Fruit fly (Drosophila melanogaster): ENCODE results near the gene CG32599.

CG32599 gene

DNA sequence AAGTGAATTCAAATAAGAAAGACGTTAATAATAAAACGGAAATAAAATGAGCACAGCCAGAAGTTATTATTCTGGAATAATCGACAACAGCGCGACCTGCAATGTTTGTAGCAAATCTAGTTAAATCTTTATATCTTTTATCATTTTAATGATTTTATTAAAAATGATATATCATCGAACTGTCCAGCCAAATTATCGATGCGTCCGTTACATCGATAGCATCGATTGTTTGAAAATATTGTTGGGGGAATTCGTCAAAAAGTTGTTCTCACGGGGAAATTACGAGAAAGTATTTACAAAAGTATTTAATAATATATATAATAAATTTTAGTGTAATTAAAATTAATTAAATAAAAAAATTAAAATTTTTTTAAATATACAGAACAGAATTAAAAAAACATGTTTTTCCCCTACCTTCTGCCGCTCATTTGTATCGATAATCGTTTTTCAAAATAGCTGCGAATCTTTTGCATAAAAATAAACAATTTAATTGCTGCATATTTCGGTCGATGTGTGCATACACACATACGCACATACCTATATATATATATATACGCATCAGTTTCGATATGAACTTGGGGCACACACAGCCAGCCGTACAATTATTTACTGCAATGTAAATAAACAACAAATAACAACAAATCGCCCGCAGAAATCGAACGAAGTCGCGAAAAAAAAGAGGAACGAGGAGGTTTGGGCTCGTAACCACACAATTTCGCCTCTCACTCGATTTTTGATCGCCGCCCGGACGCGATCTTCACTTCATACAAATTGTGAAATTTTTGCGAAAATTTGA lies at the start of gene CG32599:
TSS of gene CG32599 (plus strand) at position 746 of the 796 bp plus-strand sequence.
- TF ChIP-seq CG15710 (tag; optimal IDR thresholded peaks at IDR 0.05), result peak; percentile 25
- TF ChIP-seq CG13204 (GFP tag; optimal IDR thresholded peaks at IDR 0.05), result no peak
- peak; percentile 24 for TF ChIP-seq Ets98B (GFP tag; IDR thresholded peaks at IDR 0.05)
- TF ChIP-seq CG4496 (GFP tag; IDR thresholded peaks at IDR 0.05), result 0 out of 3 replicates have a peak, but pooled peaks have one; percentile 17
- no peak for TF ChIP-seq CG17806 (tag; optimal IDR thresholded peaks at IDR 0.05)
- no peak for TF ChIP-seq CG12605 (GFP tag; IDR thresholded peaks at IDR 0.05)
- TF ChIP-seq CG8159 (tag; optimal IDR thresholded peaks at IDR 0.05), result no peak
- peak; percentile 10 for TF ChIP-seq CG9948 (tag; optimal IDR thresholded peaks at IDR 0.05)
- TF ChIP-seq fd96Ca (GFP tag; IDR thresholded peaks at IDR 0.05), result no peak

DNA sequence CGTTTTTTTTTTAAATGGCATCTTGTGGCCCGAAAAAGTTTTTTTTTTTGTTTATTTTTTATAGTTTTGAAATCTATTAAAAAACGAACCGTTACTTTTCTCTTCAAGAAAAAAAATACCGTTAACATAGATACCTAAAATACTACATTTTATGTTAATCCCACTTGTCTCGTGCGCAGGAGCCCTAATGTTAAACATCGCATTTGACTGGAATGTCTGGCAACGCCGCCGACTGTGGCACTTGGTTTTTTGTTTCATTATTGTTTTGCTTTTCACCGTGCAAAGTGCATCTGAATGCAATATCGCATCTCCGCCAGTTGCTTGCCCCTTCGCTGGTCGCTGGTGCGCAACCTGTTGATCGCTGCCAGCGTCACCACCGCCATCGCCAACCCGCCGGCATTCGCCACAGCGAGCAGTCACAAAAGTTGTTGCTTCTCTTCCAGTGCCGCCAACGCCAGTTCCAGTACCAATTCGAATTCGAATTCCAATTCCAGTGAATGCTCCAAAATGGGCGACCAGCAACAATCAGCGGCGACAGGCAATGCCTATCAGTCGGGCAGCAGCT lies 43.4 kb upstream of the CG32599 start, which contains the start of gene CG11590:
TSS of gene CG11590 (plus strand) at position 212 of the 565 bp plus-strand sequence.
- TF ChIP-seq EcR (GFP tag; optimal IDR thresholded peaks at IDR 0.05) (no peak), fd96Ca (GFP tag; IDR thresholded peaks at IDR 0.05) (0 out of 3 replicates have a peak, but pooled peaks have one; percentile 23), CG34367 (tag; optimal IDR thresholded peaks at IDR 0.05) (no peak), CG12605 (GFP tag; IDR thresholded peaks at IDR 0.05) (peak; percentile 55; the same call in 1 of the 2 replicates), Ets98B (GFP tag; IDR thresholded peaks at IDR 0.05) (peak; percentile 27; the same call in 1 of the 2 replicates), CG8159 (tag; optimal IDR thresholded peaks at IDR 0.05) (no peak), D1 (tag; optimal IDR thresholded peaks at IDR 0.05) (no peak), CG4496 (GFP tag; IDR thresholded peaks at IDR 0.05) (no peak), CG15710 (tag; optimal IDR thresholded peaks at IDR 0.05) (no peak), CG10348 (GFP tag; IDR thresholded peaks at IDR 0.05) (no peak), CG17806 (tag; optimal IDR thresholded peaks at IDR 0.05) (no peak), CG14655 (GFP tag; optimal IDR thresholded peaks at IDR 0.05) (no peak), Pif1A (GFP tag; optimal IDR thresholded peaks at IDR 0.05) (no peak), Pif1B (GFP tag; optimal IDR thresholded peaks at IDR 0.05) (no peak), CG32121 (GFP tag; IDR thresholded peaks at IDR 0.05) (no peak), Snoo (tag; optimal IDR thresholded peaks at IDR 0.05) (no peak), CG13204 (GFP tag; optimal IDR thresholded peaks at IDR 0.05) (no peak)

DNA sequence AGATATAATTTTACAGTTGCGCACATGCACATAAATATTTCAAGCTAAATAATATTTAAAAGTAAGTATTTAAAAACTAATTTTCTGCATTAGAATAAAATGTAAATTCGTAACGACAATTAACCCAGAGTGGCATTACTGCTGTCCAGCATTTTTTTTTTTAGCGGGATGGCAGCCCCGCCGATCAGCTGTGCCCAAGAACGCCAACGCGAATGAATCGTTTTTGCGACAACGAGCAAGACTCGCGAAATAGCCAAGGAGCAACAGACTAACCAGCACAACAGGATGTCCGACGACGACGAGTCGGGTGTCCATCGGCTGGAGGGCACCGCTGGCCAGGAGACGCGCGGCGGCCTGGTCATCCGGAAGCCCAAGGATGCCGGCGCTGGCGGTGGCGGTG lies 42.3 kb upstream of the CG32599 start, which contains the start of gene Prp16:
TSS of gene Prp16 (plus strand) at position 185 of the 400 bp plus-strand sequence.
- TF ChIP-seq CG32121 (GFP tag; IDR thresholded peaks at IDR 0.05) (no peak), CG9948 (tag; optimal IDR thresholded peaks at IDR 0.05) (no peak), CG13204 (GFP tag; optimal IDR thresholded peaks at IDR 0.05) (no peak), CG8159 (tag; optimal IDR thresholded peaks at IDR 0.05) (no peak), CG15710 (tag; optimal IDR thresholded peaks at IDR 0.05) (no peak), Pif1A (GFP tag; optimal IDR thresholded peaks at IDR 0.05) (no peak)

DNA sequence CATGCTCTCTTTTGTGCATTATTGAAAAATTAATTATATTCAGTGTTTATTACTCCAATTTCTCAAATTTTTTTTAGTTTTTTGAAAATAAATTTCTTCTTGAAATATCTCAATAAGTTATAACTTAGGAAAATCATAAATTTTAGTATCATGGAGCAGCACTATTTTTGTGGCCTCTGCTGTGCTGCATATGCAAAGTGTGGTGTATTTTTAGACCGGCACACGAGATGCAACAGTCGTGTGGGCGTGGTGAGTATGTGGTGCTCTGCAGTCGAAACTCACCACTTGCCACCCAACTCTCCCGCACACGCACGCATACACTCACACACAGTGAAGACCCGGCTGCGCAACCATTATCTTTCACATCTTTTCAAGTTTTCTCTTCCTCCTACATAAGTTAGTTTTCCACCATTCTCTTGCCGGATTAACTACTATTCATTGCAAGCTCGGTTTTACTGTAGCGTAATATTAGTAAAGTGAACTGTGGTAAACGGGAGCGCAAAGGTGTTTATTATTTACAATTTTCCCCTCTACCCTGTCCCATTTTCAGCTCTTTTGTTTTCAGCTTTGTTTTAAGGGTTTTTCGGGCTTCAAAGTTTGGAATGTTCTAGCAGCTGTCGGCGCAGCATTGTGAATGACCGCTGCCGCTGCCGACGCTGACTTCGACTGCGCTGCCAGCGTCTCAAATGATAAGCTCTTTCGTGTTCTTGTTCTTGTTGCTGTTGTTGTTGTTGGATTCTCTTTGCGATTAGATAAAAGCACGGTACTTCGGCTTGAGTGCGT lies 34.9 kb upstream of the CG32599 start:
- TF ChIP-seq Pif1B (GFP tag; optimal IDR thresholded peaks at IDR 0.05), result peak; percentile 59
- TF ChIP-seq CG34367 (tag; optimal IDR thresholded peaks at IDR 0.05), result peak; percentile 56
- no peak for TF ChIP-seq gl (tag; optimal IDR thresholded peaks at IDR 0.05)
- peak; percentile 72 for TF ChIP-seq CG12605 (GFP tag; IDR thresholded peaks at IDR 0.05)
- TF ChIP-seq Ets98B (GFP tag; IDR thresholded peaks at IDR 0.05), result peak; percentile 79
- peak; percentile 73 for TF ChIP-seq CG17806 (tag; optimal IDR thresholded peaks at IDR 0.05)
- peak; percentile 49 for TF ChIP-seq EcR (GFP tag; optimal IDR thresholded peaks at IDR 0.05)
- TF ChIP-seq rn (GFP tag; IDR thresholded peaks at IDR 0.05), result 0 out of 2 replicates have a peak, but pooled peaks have one; percentile 7
- TF ChIP-seq CG9948 (tag; optimal IDR thresholded peaks at IDR 0.05), result peak; percentile 63
- TF ChIP-seq CG13204 (GFP tag; optimal IDR thresholded peaks at IDR 0.05), result peak; percentile 38
- TF ChIP-seq CG8159 (tag; optimal IDR thresholded peaks at IDR 0.05), result peak; percentile 72
- TF ChIP-seq D1 (tag; optimal IDR thresholded peaks at IDR 0.05), result peak; percentile 62
- TF ChIP-seq CG14655 (GFP tag; optimal IDR thresholded peaks at IDR 0.05), result peak; percentile 79
- peak; percentile 78 for TF ChIP-seq CG15710 (tag; optimal IDR thresholded peaks at IDR 0.05)
- TF ChIP-seq Snoo (tag; optimal IDR thresholded peaks at IDR 0.05), result peak; percentile 74
- peak; percentile 70 for TF ChIP-seq CG8301 (tag; optimal IDR thresholded peaks at IDR 0.05)
- TF ChIP-seq CG4496 (GFP tag; IDR thresholded peaks at IDR 0.05), result peak; percentile 77
- no peak; the same call in 2 of the 3 replicates for TF ChIP-seq fd96Ca (GFP tag; IDR thresholded peaks at IDR 0.05)
- TF ChIP-seq CG32121 (GFP tag; IDR thresholded peaks at IDR 0.05), result peak; percentile 80
- TF ChIP-seq CG10348 (GFP tag; IDR thresholded peaks at IDR 0.05), result no peak
- peak; percentile 75 for TF ChIP-seq Pif1A (GFP tag; optimal IDR thresholded peaks at IDR 0.05)

DNA sequence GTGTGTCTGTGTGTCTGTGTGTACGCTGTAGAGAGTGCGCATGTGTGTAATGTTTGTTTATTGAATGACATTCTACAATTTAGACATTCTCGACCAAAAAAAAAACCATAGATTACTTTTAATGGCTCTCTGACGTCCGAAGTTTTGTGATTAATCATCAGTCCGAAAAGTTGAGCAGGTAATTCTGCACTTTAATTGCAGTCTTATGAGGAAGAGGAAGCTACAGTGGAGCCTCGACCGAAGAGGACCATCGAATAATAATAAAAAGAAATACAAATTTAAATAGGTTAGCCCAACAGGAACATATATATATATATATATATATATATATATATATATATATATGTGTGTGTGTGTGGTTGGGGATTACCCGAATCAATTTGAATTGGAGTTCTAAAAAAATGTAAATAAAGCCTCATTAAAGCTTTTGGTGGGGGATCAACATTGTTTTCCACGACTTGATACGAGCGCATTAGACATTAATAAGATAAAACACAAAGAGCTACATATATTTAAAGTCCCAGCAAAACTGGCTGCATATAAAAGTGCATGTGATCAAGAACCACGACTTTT lies 34.2 kb upstream of the CG32599 start:
- peak; percentile 2 for TF ChIP-seq CG14655 (GFP tag; optimal IDR thresholded peaks at IDR 0.05)
- TF ChIP-seq CG4496 (GFP tag; IDR thresholded peaks at IDR 0.05), result no peak

Data from whole organism, pupa.